Worm (Caenorhabditis elegans): Measurements from ENCODE around the gene nlp-35.

Gene nlp-35

ce11 chrIV:9563529-9564376, 45.0 kb upstream of the nlp-35 start (continued):
- TF ChIP-seq ztf-25 (GFP tag; IDR thresholded peaks at IDR 0.05), result no peak
- no peak for TF ChIP-seq lsl-1 (GFP tag; optimal IDR thresholded peaks at IDR 0.05)

ce11 chrIV:9563079-9563478, 44.4 kb upstream of the nlp-35 start, which contains the start of gene col-122:
col-122 (plus strand) TSS chrIV:9563379.
- TF ChIP-seq hmg-1.2 (GFP tag; IDR thresholded peaks at IDR 0.05) (no peak), hlh-12 (tag; optimal IDR thresholded peaks at IDR 0.05) (no peak), egl-18 (GFP tag; IDR thresholded peaks at IDR 0.05) (no peak), xnd-1 (tag; optimal IDR thresholded peaks at IDR 0.05) (no peak), B0035.1 (tag; optimal IDR thresholded peaks at IDR 0.05) (no peak), ztf-26 (tag; optimal IDR thresholded peaks at IDR 0.05) (no peak)

ce11 chrIV:9545986-9546385, 27.3 kb upstream of the nlp-35 start, which contains the start of gene T05A1.5:
T05A1.5 (plus strand) TSS chrIV:9546286.
- no peak for TF ChIP-seq K12H6.12 (tag; optimal IDR thresholded peaks at IDR 0.05)
- TF ChIP-seq snpc-1.1 (tag; optimal IDR thresholded peaks at IDR 0.05; ENCODE audit: insufficient read depth), result no peak
- no peak for TF ChIP-seq rpc-1 (optimal IDR thresholded peaks at IDR 0.05)
- no peak for TF ChIP-seq rpc-1 (tag; optimal IDR thresholded peaks at IDR 0.05)
- no peak for TF ChIP-seq ceh-100 (GFP tag; IDR thresholded peaks at IDR 0.05)
- TF ChIP-seq hlh-12 (tag; optimal IDR thresholded peaks at IDR 0.05), result no peak
- TF ChIP-seq unc-130 (GFP tag; optimal IDR thresholded peaks at IDR 0.05), result no peak
- TF ChIP-seq mxl-1 (tag; optimal IDR thresholded peaks at IDR 0.05), result no peak
- TF ChIP-seq rcor-1 (GFP tag; IDR thresholded peaks at IDR 0.05), result no peak
- TF ChIP-seq let-607 (tag; optimal IDR thresholded peaks at IDR 0.05), result no peak
- TF ChIP-seq T07F8.4 (tag; optimal IDR thresholded peaks at IDR 0.05), result no peak
- TF ChIP-seq hmg-1.2 (GFP tag; IDR thresholded peaks at IDR 0.05), result no peak
- TF ChIP-seq zfh-2 (GFP tag; conservative IDR thresholded peaks at IDR 0.05), result no peak
- TF ChIP-seq zim-3 (tag; optimal IDR thresholded peaks at IDR 0.05), result no peak
- no peak for TF ChIP-seq lsy-27 (tag; optimal IDR thresholded peaks at IDR 0.05; ENCODE audit: borderline replicate concordance, insufficient read depth)
- no peak for TF ChIP-seq sptf-2 (GFP tag; optimal IDR thresholded peaks at IDR 0.05)
- no peak for TF ChIP-seq nhr-120 (GFP tag; IDR thresholded peaks at IDR 0.05)

- TF ChIP-seq ekl-4 (GFP tag; IDR thresholded peaks at IDR 0.05), result no peak
- TF ChIP-seq nhr-80 (tag; optimal IDR thresholded peaks at IDR 0.05), result peak; percentile 47
Measured at ce11 chrIV:9540342-9540856, 21.7 kb upstream of the nlp-35 start, which contains the start of gene fbl-1. fbl-1 (plus strand) TSS chrIV:9540806.

- TF ChIP-seq tbx-9 (tag; optimal IDR thresholded peaks at IDR 0.05; ENCODE audit: borderline replicate concordance) (no peak), egl-44 (GFP tag; IDR thresholded peaks at IDR 0.05) (0 out of 2 replicates have a peak, but pooled peaks have one; percentile 10), chd-7 (tag; optimal IDR thresholded peaks at IDR 0.05) (no peak), nhr-80 (tag; optimal IDR thresholded peaks at IDR 0.05) (peak; percentile 61), let-607 (tag; optimal IDR thresholded peaks at IDR 0.05) (peak; percentile 14 to 77), athp-1 (tag; optimal IDR thresholded peaks at IDR 0.05) (no peak), unc-62 (GFP tag; optimal IDR thresholded peaks at IDR 0.05) (peak; percentile 45)
Measured at ce11 chrIV:9538214-9538613, 19.5 kb upstream of the nlp-35 start.

Measured in whole organism, young adult.